Worm (Caenorhabditis elegans) whole organism, young adult: Measurements from ENCODE around the gene ckb-2.

Experiments used
- C06A6.2 ChIP-seq: fragments of 200-800 bp; sonication (Bioruptor generic); conservative IDR thresholded peaks from 2 replicates; pipeline ENCODE4 v1.3.6; 2022; ENCODE audit warnings: missing genetic modification characterization, missing compliant biosample characterization
- aptf-3 ChIP-seq: fragments of 200-800 bp; sonication (Bioruptor generic); IDR thresholded peaks from 2 replicates; pipeline ENCODE4 v1.3.6; 2022; ENCODE audit warnings: missing genetic modification characterization, missing compliant biosample characterization
- athp-1 ChIP-seq: sonication (generic microtip); optimal IDR thresholded peaks from 2 replicates; lab custom pipeline; 2017; ENCODE audit warnings: mild to moderate bottlenecking, missing genetic modification characterization, missing compliant biosample characterization
- attf-3 ChIP-seq: fragments of 200-800 bp; sonication (Bioruptor generic); conservative IDR thresholded peaks from 2 replicates; pipeline ENCODE4 v1.3.6; 2022; ENCODE audit warnings: missing genetic modification reagents, missing genetic modification characterization, missing compliant biosample characterization
- let-526 ChIP-seq: fragments of 200-800 bp; sonication (Bioruptor generic); IDR thresholded peaks from 2 replicates; pipeline ENCODE4 v1.3.6; 2022; ENCODE audit warnings: missing genetic modification reagents, missing genetic modification characterization, missing compliant biosample characterization
- lin-54 ChIP-seq: fragments of 200-800 bp; sonication (Bioruptor generic); optimal IDR thresholded peaks from 2 replicates; lab custom pipeline; 2018; ENCODE audit warnings: mild to moderate bottlenecking, missing genetic modification characterization, missing compliant biosample characterization
- lsl-1 ChIP-seq: fragments of 200-800 bp; sonication (Bioruptor generic); optimal IDR thresholded peaks from 2 replicates; lab custom pipeline; 2018; ENCODE audit warnings: mild to moderate bottlenecking, missing genetic modification characterization, moderate library complexity, missing compliant biosample characterization
- sea-2 ChIP-seq: fragments of 200-800 bp; sonication (Bioruptor generic); IDR thresholded peaks from 2 replicates; pipeline ENCODE4 v1.3.6; 2022; ENCODE audit warnings: missing genetic modification characterization, missing compliant biosample characterization
- snpc-1.3 ChIP-seq: sonication (generic microtip); optimal IDR thresholded peaks from 2 replicates; lab custom pipeline; 2017; ENCODE audit warnings: missing genetic modification characterization, mild to moderate bottlenecking, missing compliant biosample characterization, antibody characterized with exemption, moderate library complexity, missing genotype, missing genetic modification reagents; ENCODE audit not compliant: insufficient read depth
- snpc-4 ChIP-seq, 5 experiments: fragments of 150-350 bp in 1 of 5; sonication (generic microtip) in 4 of 5; optimal IDR thresholded peaks; 2 replicates each; lab custom pipeline; 2014 to 2018; ENCODE audit warnings: missing genetic modification characterization in 5 of 5, missing biosample characterization in 3 of 5, antibody characterized with exemption in 2 of 5, mild to moderate bottlenecking in 2 of 5, missing compliant biosample characterization in 2 of 5, missing genotype in 2 of 5, moderate library complexity in 2 of 5, missing genetic modification reagents in 1 of 5
- unc-130 ChIP-seq: sonication (generic microtip); optimal IDR thresholded peaks from 2 replicates; lab custom pipeline; 2016; ENCODE audit warnings: missing genetic modification reagents, missing genetic modification characterization, missing compliant biosample characterization
- unc-62 ChIP-seq: fragments of 150-350 bp; optimal IDR thresholded peaks from 2 replicates; lab custom pipeline; 2014; ENCODE audit warnings: missing biosample characterization, missing genetic modification reagents, missing genetic modification characterization

DNA sequence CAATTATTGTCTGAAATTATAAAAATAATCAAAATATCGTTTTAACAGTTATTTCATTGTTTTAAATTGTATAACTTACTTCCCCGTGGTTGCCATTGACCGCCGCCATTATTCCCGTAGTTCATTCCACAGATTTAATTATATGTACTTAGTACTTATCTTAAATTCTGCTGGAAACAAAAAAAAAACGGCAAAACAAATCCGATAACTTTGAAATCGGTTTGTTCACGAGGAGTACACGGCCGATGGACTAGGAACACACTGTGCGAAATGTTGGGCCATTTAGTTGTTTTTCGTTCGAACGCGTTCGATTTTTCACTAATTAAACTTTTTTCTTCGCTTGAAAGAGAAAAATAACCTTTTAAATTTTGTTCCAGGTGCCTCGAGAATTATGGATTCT lies 24.7 kb upstream of the ckb-2 start, which contains the start of the genes B0285.3 and lcmt-1:
- TF ChIP-seq attf-3 (GFP tag; lab: Robert Waterston, UW): no peak
- TF ChIP-seq C06A6.2 (GFP tag; lab: Robert Waterston, UW): no peak
- no peak for TF ChIP-seq let-526 (GFP tag; lab: Robert Waterston, UW)
- TF ChIP-seq snpc-4 (GFP tag; optimal IDR thresholded peaks at IDR 0.05; lab: Kevin White, UChicago): no peak
- TF ChIP-seq snpc-4 (tag; optimal IDR thresholded peaks at IDR 0.05; lab: Kevin White, UChicago): no peak
- no peak for TF ChIP-seq athp-1
- no peak for TF ChIP-seq sea-2 (GFP tag; lab: Robert Waterston, UW)
- peak; percentile 21 for TF ChIP-seq unc-130
- TF ChIP-seq lsl-1 (GFP tag; lab: Kevin White, UChicago): no peak
- TF ChIP-seq snpc-1.3 (tag; lab: Kevin White, UChicago): no peak
- TF ChIP-seq lin-54 (GFP tag; lab: Kevin White, UChicago): no peak
- no peak for TF ChIP-seq unc-62 (GFP tag; lab: Kevin White, UChicago)
- TF ChIP-seq aptf-3 (GFP tag; lab: Robert Waterston, UW): no peak
